Fruit fly (Drosophila melanogaster) whole organism, embryonic: Measurements from ENCODE around the gene CG11986.

ENCODE experiments used
- Bteb2 ChIP-seq: fragments of 200-800 bp; sonication (Bioruptor generic); optimal IDR thresholded peaks from 2 replicates; lab custom pipeline; 2016; ENCODE audit warnings: missing biosample characterization, missing genetic modification characterization
- CG10209 ChIP-seq: fragments of 200-800 bp; sonication (Bioruptor generic); optimal IDR thresholded peaks from 3 replicates; lab custom pipeline; 2017; ENCODE audit warnings: missing biosample characterization, mild to moderate bottlenecking, missing genetic modification characterization, missing genetic modification reagents
- CG12236 ChIP-seq: fragments of 200-800 bp; sonication (Bioruptor generic); optimal IDR thresholded peaks from 2 replicates; lab custom pipeline; 2016; ENCODE audit warnings: missing biosample characterization, missing genetic modification characterization
- CG12391 ChIP-seq: fragments of 200-800 bp; sonication (Bioruptor generic); optimal IDR thresholded peaks from 3 replicates; lab custom pipeline; 2018; ENCODE audit warnings: missing biosample characterization, mild to moderate bottlenecking, missing genetic modification characterization, moderate library complexity
- CG12769 ChIP-seq: fragments of 200-800 bp; sonication (Bioruptor generic); optimal IDR thresholded peaks from 2 replicates; lab custom pipeline; 2019; ENCODE audit warnings: missing biosample characterization, mild to moderate bottlenecking, missing genetic modification characterization, moderate library complexity
- CG16779 ChIP-seq: fragments of 200-800 bp; sonication (Bioruptor generic); IDR thresholded peaks from 2 replicates; pipeline ENCODE4 v1.3.6; 2022; ENCODE audit warnings: missing biosample characterization, missing genetic modification characterization
- CG16815 ChIP-seq: fragments of 200-800 bp; sonication (Bioruptor generic); optimal IDR thresholded peaks from 3 replicates; lab custom pipeline; 2017; ENCODE audit warnings: missing biosample characterization, mild to moderate bottlenecking, missing genetic modification characterization
- CG17186 ChIP-seq: fragments of 200-800 bp; sonication (Bioruptor generic); optimal IDR thresholded peaks from 3 replicates; lab custom pipeline; 2017; ENCODE audit warnings: missing biosample characterization, missing genetic modification reagents, missing genetic modification characterization
- CG18764 ChIP-seq: fragments of 200-800 bp; sonication (Bioruptor generic); optimal IDR thresholded peaks from 3 replicates; lab custom pipeline; 2016; ENCODE audit warnings: missing biosample characterization, missing genetic modification characterization
- CG2116 ChIP-seq: fragments of 200-800 bp; sonication (Bioruptor generic); optimal IDR thresholded peaks from 3 replicates; lab custom pipeline; 2018; ENCODE audit warnings: missing biosample characterization, mild to moderate bottlenecking, missing genetic modification characterization
- CG2875 ChIP-seq: fragments of 200-800 bp; sonication (Bioruptor generic); optimal IDR thresholded peaks from 2 replicates; lab custom pipeline; 2017; ENCODE audit warnings: missing biosample characterization, mild to moderate bottlenecking, missing genetic modification characterization, missing genetic modification reagents
- CG32532 ChIP-seq: fragments of 200-800 bp; sonication (Bioruptor generic); IDR thresholded peaks from 2 replicates; pipeline ENCODE4 v1.3.6; 2022; ENCODE audit warnings: missing biosample characterization, missing genetic modification characterization
- CG43689 ChIP-seq: fragments of 200-800 bp; sonication (Bioruptor generic); IDR thresholded peaks from 2 replicates; pipeline ENCODE4 v1.3.6; 2022; ENCODE audit warnings: missing biosample characterization, missing genetic modification characterization
- CG4707 ChIP-seq: fragments of 200-800 bp; sonication (Bioruptor generic); optimal IDR thresholded peaks from 2 replicates; lab custom pipeline; 2018; ENCODE audit warnings: missing biosample characterization, mild to moderate bottlenecking, missing genetic modification characterization, moderate library complexity
- CG4854 ChIP-seq: fragments of 200-800 bp; sonication (Bioruptor generic); optimal IDR thresholded peaks from 2 replicates; lab custom pipeline; 2016; ENCODE audit warnings: missing biosample characterization, missing genetic modification characterization, inconsistent platforms
- CG8924 ChIP-seq: fragments of 200-800 bp; optimal IDR thresholded peaks from 3 replicates; lab custom pipeline; 2019; ENCODE audit warnings: missing biosample characterization, mild to moderate bottlenecking, missing genetic modification characterization, moderate library complexity
- CG9876 ChIP-seq: fragments of 200-800 bp; sonication (Bioruptor generic); optimal IDR thresholded peaks from 2 replicates; lab custom pipeline; 2016; ENCODE audit warnings: missing biosample characterization, missing genetic modification characterization
- Chrac-16 ChIP-seq: fragments of 200-800 bp; sonication (Bioruptor generic); optimal IDR thresholded peaks from 3 replicates; lab custom pipeline; 2016; ENCODE audit warnings: missing biosample characterization, missing genetic modification characterization
- E2f1 ChIP-seq: fragments of 200-800 bp; sonication (Bioruptor generic); IDR thresholded peaks from 2 replicates; pipeline ENCODE4 v1.3.6; 2022; ENCODE audit warnings: missing biosample characterization, missing genetic modification characterization
- Eip74EF ChIP-seq, 2 experiments: fragments of 200-800 bp in 1 of 2; fragments of >200 bp in 1 of 2; sonication (Bioruptor generic) in 1 of 2; optimal IDR thresholded peaks; 2 replicates each; lab custom pipeline; 2017 to 2019; ENCODE audit warnings: missing biosample characterization in 2 of 2, missing genetic modification characterization in 2 of 2, mild to moderate bottlenecking in 1 of 2, moderate library complexity in 1 of 2
- Fer3 ChIP-seq: fragments of 200-800 bp; sonication (Bioruptor generic); optimal IDR thresholded peaks from 2 replicates; lab custom pipeline; 2018; ENCODE audit warnings: missing biosample characterization, mild to moderate bottlenecking, missing genetic modification characterization, moderate library complexity
- Gug ChIP-seq: fragments of 200-800 bp; sonication (Bioruptor generic); IDR thresholded peaks from 4 replicates; pipeline ENCODE4 v1.3.6; 2022; ENCODE audit warnings: missing biosample characterization, missing genetic modification characterization
- Hr3 ChIP-seq: fragments of 200-800 bp; sonication (Bioruptor generic); optimal IDR thresholded peaks from 3 replicates; lab custom pipeline; 2016; ENCODE audit warnings: missing biosample characterization, missing genetic modification characterization
- Hr78 ChIP-seq, 2 experiments: fragments of 200-800 bp in 1 of 2; fragments of >200 bp in 1 of 2; sonication (Bioruptor generic) in 1 of 2; optimal IDR thresholded peaks; 2 replicates each; lab custom pipeline; 2017 to 2019; ENCODE audit warnings: missing biosample characterization in 2 of 2, missing genetic modification characterization in 2 of 2, mild to moderate bottlenecking in 1 of 2, moderate library complexity in 1 of 2
- Kr ChIP-seq: fragments of 200-800 bp; sonication (Bioruptor generic); optimal IDR thresholded peaks from 2 replicates; lab custom pipeline; 2017; ENCODE audit warnings: missing biosample characterization, mild to moderate bottlenecking, missing genetic modification characterization
- Med ChIP-seq: fragments of 200-800 bp; sonication (Bioruptor generic); peaks from one replicate; lab custom pipeline; 2016; ENCODE audit warnings: missing biosample characterization, missing genetic modification characterization, mild to moderate bottlenecking, inconsistent platforms, moderate library complexity
- Oli ChIP-seq: fragments of 200-800 bp; sonication (Bioruptor generic); optimal IDR thresholded peaks from 2 replicates; lab custom pipeline; 2018; ENCODE audit warnings: missing biosample characterization, mild to moderate bottlenecking, missing genetic modification characterization, moderate library complexity
- Sox102F ChIP-seq: fragments of 200-800 bp; sonication (Bioruptor generic); optimal IDR thresholded peaks from 2 replicates; lab custom pipeline; 2018; ENCODE audit warnings: missing biosample characterization, mild to moderate bottlenecking, missing genetic modification characterization, moderate library complexity
- ab ChIP-seq: fragments of 200-800 bp; sonication (Bioruptor generic); optimal IDR thresholded peaks from 2 replicates; lab custom pipeline; 2016; ENCODE audit warnings: missing biosample characterization, missing genetic modification characterization
- ac ChIP-seq: fragments of 200-800 bp; sonication (Bioruptor generic); optimal IDR thresholded peaks from 3 replicates; lab custom pipeline; 2017; ENCODE audit warnings: missing biosample characterization, mild to moderate bottlenecking, missing genetic modification characterization
- ara ChIP-seq: fragments of 200-800 bp; sonication (Bioruptor generic); IDR thresholded peaks from 2 replicates; pipeline ENCODE4 v1.3.6; 2022; ENCODE audit warnings: missing biosample characterization, missing genetic modification characterization
- chn ChIP-seq: fragments of 200-800 bp; sonication (Bioruptor generic); optimal IDR thresholded peaks from 2 replicates; lab custom pipeline; 2016; ENCODE audit warnings: missing biosample characterization, missing genetic modification characterization
- crc ChIP-seq: fragments of 200-800 bp; sonication (Bioruptor generic); optimal IDR thresholded peaks from 2 replicates; lab custom pipeline; 2016; ENCODE audit warnings: missing biosample characterization, missing genetic modification characterization
- gcm2 ChIP-seq: fragments of 200-800 bp; sonication (Bioruptor generic); optimal IDR thresholded peaks from 2 replicates; lab custom pipeline; 2016; ENCODE audit warnings: missing biosample characterization, missing genetic modification characterization
- gfzf ChIP-seq: fragments of 200-800 bp; sonication (Bioruptor generic); optimal IDR thresholded peaks from 2 replicates; lab custom pipeline; 2016; ENCODE audit warnings: missing biosample characterization, mild to moderate bottlenecking, missing genetic modification characterization, moderate library complexity
- grn ChIP-seq: fragments of 200-800 bp; sonication (Bioruptor generic); optimal IDR thresholded peaks from 3 replicates; lab custom pipeline; 2017; ENCODE audit warnings: missing biosample characterization, missing genetic modification characterization
- gsb-n ChIP-seq: fragments of 200-800 bp; sonication (Bioruptor generic); optimal IDR thresholded peaks from 3 replicates; lab custom pipeline; 2018; ENCODE audit warnings: missing biosample characterization, mild to moderate bottlenecking, missing genetic modification characterization
- ham ChIP-seq: fragments of 200-800 bp; sonication (Bioruptor generic); IDR thresholded peaks from 2 replicates; pipeline ENCODE4 v1.3.6; 2022; ENCODE audit warnings: missing biosample characterization, missing genetic modification characterization
- jumu ChIP-seq: fragments of 200-800 bp; sonication (Bioruptor generic); optimal IDR thresholded peaks from 3 replicates; lab custom pipeline; 2016; ENCODE audit warnings: missing biosample characterization, missing genetic modification characterization
- kni ChIP-seq: fragments of 200-800 bp; sonication (Bioruptor generic); optimal IDR thresholded peaks from 3 replicates; lab custom pipeline; 2017; ENCODE audit warnings: mild to moderate bottlenecking, missing biosample characterization, missing genetic modification reagents, missing genetic modification characterization
- lola ChIP-seq, 3 experiments: fragments of >200 bp in 2 of 3; fragments of 200-800 bp in 1 of 3; sonication (Bioruptor generic) in 1 of 3; optimal IDR thresholded peaks; 2 replicates each; lab custom pipeline; 2017 to 2019; ENCODE audit warnings: missing biosample characterization in 3 of 3, missing genetic modification characterization in 3 of 3, mild to moderate bottlenecking in 1 of 3, moderate library complexity in 1 of 3
- nerfin-1 ChIP-seq: fragments of 200-800 bp; sonication (Bioruptor generic); optimal IDR thresholded peaks from 3 replicates; lab custom pipeline; 2019; ENCODE audit warnings: missing biosample characterization, mild to moderate bottlenecking, missing genetic modification characterization, moderate library complexity
- odd ChIP-seq: fragments of 200-800 bp; sonication (Bioruptor generic); optimal IDR thresholded peaks from 2 replicates; lab custom pipeline; 2017; ENCODE audit warnings: missing biosample characterization, mild to moderate bottlenecking, missing genetic modification characterization
- pho ChIP-seq: fragments of 200-800 bp; sonication (Bioruptor generic); optimal IDR thresholded peaks from 2 replicates; lab custom pipeline; 2016; ENCODE audit warnings: missing biosample characterization, missing genetic modification characterization
- pros ChIP-seq: fragments of 200-800 bp; sonication (Bioruptor generic); optimal IDR thresholded peaks from 3 replicates; lab custom pipeline; 2019; ENCODE audit warnings: missing biosample characterization, mild to moderate bottlenecking, missing genetic modification characterization, moderate library complexity
- sens ChIP-seq: fragments of 200-800 bp; sonication (Bioruptor generic); peaks from one replicate; lab custom pipeline; 2016; ENCODE audit warnings: missing biosample characterization, missing genetic modification characterization
- tna ChIP-seq: fragments of 200-800 bp; sonication (Bioruptor generic); IDR thresholded peaks from 2 replicates; pipeline ENCODE4 v1.3.6; 2022; ENCODE audit warnings: missing biosample characterization, missing genetic modification characterization; ENCODE audit not compliant: partially characterized antibody
- z ChIP-seq: fragments of 200-800 bp; sonication (Bioruptor generic); IDR thresholded peaks from 3 replicates; pipeline ENCODE4 v1.3.6; 2022; ENCODE audit warnings: missing biosample characterization, missing genetic modification characterization

Gene CG11986

DNA sequence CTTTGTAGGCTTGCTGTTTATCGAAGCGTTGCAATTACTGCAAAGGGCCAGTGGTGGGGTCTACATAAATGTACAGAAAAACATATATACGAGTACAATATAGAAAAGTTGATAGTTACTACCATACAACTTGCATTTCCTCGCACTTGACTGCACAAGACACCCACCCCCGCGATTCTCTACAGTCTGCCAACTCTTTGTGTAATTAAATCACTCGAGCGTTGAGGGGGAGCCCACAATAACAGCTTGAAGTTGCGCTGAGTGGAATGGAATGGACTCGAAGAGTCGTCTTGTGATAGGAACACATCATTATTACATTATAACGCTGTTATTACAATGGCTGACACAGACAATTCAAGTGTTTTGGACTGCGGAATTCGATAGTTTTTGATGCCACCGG, 14.2 kb downstream of the CG11986 start (continued):
- TF ChIP-seq Hr3 = no peak
- TF ChIP-seq z (GFP tag; lab: Robert Waterston, UW) = peak; percentile 79
- no peak for TF ChIP-seq Gug (GFP tag; lab: Robert Waterston, UW)
- no peak for TF ChIP-seq Hr78 (GFP tag; optimal IDR thresholded peaks at IDR 0.05; lab: Kevin White, UChicago)
- TF ChIP-seq ara (GFP tag; lab: Robert Waterston, UW) = no peak
- no peak for TF ChIP-seq gfzf (GFP tag; lab: Kevin White, UChicago)
- no peak for TF ChIP-seq ac (GFP tag; lab: Kevin White, UChicago)
- no peak for TF ChIP-seq CG4854
- TF ChIP-seq E2f1 (GFP tag; lab: Robert Waterston, UW) = no peak
- TF ChIP-seq CG16779 (GFP tag; lab: Robert Waterston, UW) = no peak
- TF ChIP-seq CG17186 (GFP tag; lab: Kevin White, UChicago) = no peak
- no peak for TF ChIP-seq Chrac-16 (GFP tag; lab: Kevin White, UChicago)
- TF ChIP-seq ab (GFP tag; lab: Kevin White, UChicago) = no peak

DNA sequence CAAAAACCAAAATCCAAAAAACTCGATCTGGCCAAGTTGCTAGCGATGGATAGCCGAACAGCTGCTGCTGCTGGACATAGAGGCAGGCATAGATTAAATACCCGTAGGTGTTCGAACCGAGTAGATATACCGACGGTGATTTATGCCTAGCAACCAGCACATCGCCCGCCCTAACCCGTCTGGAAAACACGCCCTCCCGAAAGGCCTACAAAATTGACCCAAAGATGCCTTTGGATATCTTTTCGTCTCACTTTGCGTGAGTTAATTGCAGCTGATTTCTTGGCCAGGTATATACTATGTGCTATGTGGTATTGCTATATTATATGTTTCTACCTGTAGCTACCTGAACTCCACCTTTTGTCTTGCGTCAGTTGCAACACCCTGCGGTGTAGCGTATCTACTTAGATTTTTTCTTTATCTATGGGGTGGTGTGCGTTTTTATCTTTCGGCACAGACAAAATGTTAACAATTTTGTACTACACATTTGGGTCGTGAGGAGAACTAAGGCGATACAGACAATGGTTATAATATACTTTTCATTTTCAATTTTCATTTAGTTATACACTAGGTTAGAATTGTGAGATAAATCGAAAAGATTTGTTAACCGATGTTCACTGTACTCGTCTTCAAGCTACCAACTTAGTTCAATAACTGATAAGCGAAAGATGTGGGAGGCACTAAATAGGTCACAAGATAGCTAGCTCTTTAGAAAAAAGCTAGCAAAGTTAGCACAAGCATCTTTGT, 14.9 kb downstream of the CG11986 start:
- no peak for TF ChIP-seq CG2116
- TF ChIP-seq Eip74EF (GFP tag; optimal IDR thresholded peaks at IDR 0.05; lab: Kevin White, UChicago) = no peak
- no peak for TF ChIP-seq CG9876
- no peak for TF ChIP-seq tna (GFP tag; lab: Robert Waterston, UW)
- TF ChIP-seq pros (GFP tag; lab: Kevin White, UChicago) = peak; percentile 39
- no peak for TF ChIP-seq odd (GFP tag; lab: Kevin White, UChicago)
- peak; percentile 37 for TF ChIP-seq Kr (GFP tag; lab: Kevin White, UChicago)
- TF ChIP-seq jumu (GFP tag; lab: Kevin White, UChicago) = no peak
- no peak for TF ChIP-seq Fer3
- TF ChIP-seq CG10209 (GFP tag; lab: Kevin White, UChicago) = no peak
- TF ChIP-seq CG12236 (GFP tag; lab: Kevin White, UChicago) = no peak
- TF ChIP-seq Bteb2 = no peak
- TF ChIP-seq gsb-n = no peak
- peak; percentile 64 for TF ChIP-seq Med (GFP tag; lab: Kevin White, UChicago)
- no peak for TF ChIP-seq ham (GFP tag; lab: Robert Waterston, UW)
- peak; percentile 11 for TF ChIP-seq CG8924 (tag; lab: Kevin White, UChicago)
- no peak for TF ChIP-seq CG16815 (GFP tag; lab: Kevin White, UChicago)
- no peak for TF ChIP-seq ac (GFP tag; lab: Kevin White, UChicago)
- TF ChIP-seq CG2875 (GFP tag; lab: Kevin White, UChicago) = no peak
- TF ChIP-seq nerfin-1 = no peak
- TF ChIP-seq CG12391 = no peak
- no peak for TF ChIP-seq gcm2 (GFP tag; lab: Kevin White, UChicago)
- no peak for TF ChIP-seq CG43689
- no peak for TF ChIP-seq CG18764 (GFP tag; lab: Kevin White, UChicago)
- peak; percentile 56 for TF ChIP-seq CG12769 (tag; lab: Kevin White, UChicago)
- peak; percentile 11 for TF ChIP-seq grn (GFP tag; lab: Kevin White, UChicago)
- TF ChIP-seq crc (GFP tag; lab: Kevin White, UChicago) = no peak
- no peak for TF ChIP-seq CG32532
- TF ChIP-seq CG4707 (GFP tag; lab: Kevin White, UChicago) = no peak
- peak; percentile 32 for TF ChIP-seq kni (GFP tag; lab: Kevin White, UChicago)
- TF ChIP-seq Oli = no peak
- TF ChIP-seq sens = peak; percentile 63
- no peak for TF ChIP-seq Sox102F (GFP tag; lab: Kevin White, UChicago)
- no peak for TF ChIP-seq chn (GFP tag; lab: Kevin White, UChicago)
- TF ChIP-seq pho (GFP tag; lab: Kevin White, UChicago) = no peak
- no peak for TF ChIP-seq lola (GFP tag; optimal IDR thresholded peaks at IDR 0.05; lab: Kevin White, UChicago)
